Worm (Caenorhabditis elegans): ENCODE measurements around the gene F10B5.2.

Gene F10B5.2

DNA sequence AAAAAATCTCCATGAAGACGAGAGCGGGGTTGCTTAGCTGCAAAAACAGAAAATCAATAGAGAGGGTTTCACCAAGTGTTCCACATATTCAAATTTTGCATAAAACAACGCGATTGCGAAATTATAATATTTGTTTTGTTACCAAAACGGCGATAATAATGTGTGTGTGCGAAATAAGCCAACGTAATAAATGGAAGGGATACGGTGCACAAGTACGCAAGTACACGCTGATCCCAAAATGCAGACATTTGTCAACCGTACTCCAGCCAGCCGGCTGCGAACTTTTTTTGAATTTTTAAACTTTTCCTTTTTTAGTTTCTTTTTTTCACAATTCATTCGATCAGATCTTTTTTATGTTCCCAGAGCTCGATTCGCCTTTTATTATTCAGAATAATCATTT, 19.7 kb upstream of the F10B5.2 start, which contains the start of gene ire-1 (continued):
- peak; percentile 23 for TF ChIP-seq pqm-1 (tag; optimal IDR thresholded peaks at IDR 0.05)
- TF ChIP-seq daf-19 (GFP tag; conservative IDR thresholded peaks at IDR 0.05), result 0 out of 2 replicates have a peak, but pooled peaks have one; percentile 17
- TF ChIP-seq ceh-62 (tag; optimal IDR thresholded peaks at IDR 0.05), result no peak
- no peak for TF ChIP-seq unc-62 (GFP tag; optimal IDR thresholded peaks at IDR 0.05 in 1 of 2)
- no peak for TF ChIP-seq unc-62 (tag; optimal IDR thresholded peaks at IDR 0.05)
- TF ChIP-seq egl-27 (tag; optimal IDR thresholded peaks at IDR 0.05), result no peak
- TF ChIP-seq dve-1 (tag; optimal IDR thresholded peaks at IDR 0.05; ENCODE audit: insufficient read depth), result peak; percentile 72
- TF ChIP-seq dpl-1 (GFP tag; optimal IDR thresholded peaks at IDR 0.05), result peak; percentile 69
- peak; percentile 44 for TF ChIP-seq hlh-11 (tag; optimal IDR thresholded peaks at IDR 0.05)
- TF ChIP-seq nhr-6 (tag; optimal IDR thresholded peaks at IDR 0.05), result peak; percentile 38
- no peak for TF ChIP-seq Y5F2A.4 (GFP tag; optimal IDR thresholded peaks at IDR 0.05)
- peak; percentile 54 for TF ChIP-seq lin-38 (GFP tag; IDR thresholded peaks at IDR 0.05)
- peak; percentile 70 for TF ChIP-seq mep-1 (tag; optimal IDR thresholded peaks at IDR 0.05)
- peak; percentile 90 to 99 for TF ChIP-seq lsy-2 (tag; optimal IDR thresholded peaks at IDR 0.05)
- no peak for TF ChIP-seq vab-7 (GFP tag; IDR thresholded peaks at IDR 0.05)
- no peak for TF ChIP-seq gei-8 (GFP tag; optimal IDR thresholded peaks at IDR 0.05)
- TF ChIP-seq zip-11 (GFP tag; IDR thresholded peaks at IDR 0.05), result no peak
- TF ChIP-seq unc-130 (GFP tag; optimal IDR thresholded peaks at IDR 0.05), result no peak
- TF ChIP-seq lin-39 (tag; optimal IDR thresholded peaks at IDR 0.05), result no peak
- TF ChIP-seq set-16 (GFP tag; IDR thresholded peaks at IDR 0.05), result no peak
- TF ChIP-seq ztf-7 (tag; optimal IDR thresholded peaks at IDR 0.05), result peak; percentile 17
- TF ChIP-seq mxl-3 (GFP tag; optimal IDR thresholded peaks at IDR 0.05), result peak; percentile 15
- TF ChIP-seq nhr-25 (tag; optimal IDR thresholded peaks at IDR 0.05; ENCODE audit: borderline replicate concordance, insufficient read depth), result no peak
- TF ChIP-seq dmd-6 (GFP tag; IDR thresholded peaks at IDR 0.05), result peak; percentile 26; the same call in 1 of the 2 replicates
- TF ChIP-seq hif-1 (tag; optimal IDR thresholded peaks at IDR 0.05), result peak in 1 of 2 experiments; percentile 31
- no peak for TF ChIP-seq duxl-1 (tag; optimal IDR thresholded peaks at IDR 0.05; ENCODE audit: poor library complexity)
- TF ChIP-seq rbr-2 (tag; optimal IDR thresholded peaks at IDR 0.05), result peak; percentile 6
- TF ChIP-seq lir-3 (tag; optimal IDR thresholded peaks at IDR 0.05), result no peak
- no peak for TF ChIP-seq F37D6.2 (tag; optimal IDR thresholded peaks at IDR 0.05)
- TF ChIP-seq mdl-1 (tag; optimal IDR thresholded peaks at IDR 0.05), result no peak
- no peak for TF ChIP-seq F26F4.8 (GFP tag; conservative IDR thresholded peaks at IDR 0.05)
- no peak for TF ChIP-seq ces-1 (GFP tag; optimal IDR thresholded peaks at IDR 0.05)

DNA sequence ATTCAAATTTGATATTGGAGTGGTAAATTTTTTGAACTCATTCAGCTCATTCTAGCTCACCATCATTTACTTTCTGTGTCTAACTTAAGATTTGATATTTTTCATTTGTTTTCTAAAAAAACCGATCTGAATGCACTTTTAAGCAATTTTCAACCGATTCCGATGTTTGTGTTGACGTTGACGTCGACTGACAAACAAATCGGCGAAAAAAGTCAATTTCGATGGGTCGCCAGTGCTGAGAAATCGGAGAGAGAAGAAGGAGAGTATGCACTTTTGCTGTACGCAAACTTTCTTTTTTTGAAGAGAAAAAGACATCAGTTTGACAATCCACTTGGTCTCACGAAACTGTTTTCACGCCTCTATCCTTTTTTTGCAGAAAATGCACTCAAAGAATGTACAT, 19.1 kb upstream of the F10B5.2 start:
- TF ChIP-seq aha-1 (tag), result peak; percentile 73
- TF ChIP-seq F37D6.2 (tag; optimal IDR thresholded peaks at IDR 0.05), result no peak
- TF ChIP-seq egl-27 (tag; optimal IDR thresholded peaks at IDR 0.05), result no peak
- TF ChIP-seq dmd-9 (GFP tag; IDR thresholded peaks at IDR 0.05), result no peak
- no peak for TF ChIP-seq mep-1 (tag; optimal IDR thresholded peaks at IDR 0.05)
- no peak for TF ChIP-seq skn-1 (tag; optimal IDR thresholded peaks at IDR 0.05)
- no peak for TF ChIP-seq nhr-42 (GFP tag; IDR thresholded peaks at IDR 0.05)
- TF ChIP-seq ZK337.2 (GFP tag; IDR thresholded peaks at IDR 0.05), result no peak
- no peak for TF ChIP-seq cey-2 (tag; optimal IDR thresholded peaks at IDR 0.05; ENCODE audit: borderline replicate concordance, insufficient read depth)
- no peak for TF ChIP-seq sdz-12 (GFP tag; optimal IDR thresholded peaks at IDR 0.05)
- TF ChIP-seq Y5F2A.4 (GFP tag; optimal IDR thresholded peaks at IDR 0.05), result no peak
- TF ChIP-seq unc-62 (GFP tag; optimal IDR thresholded peaks at IDR 0.05 in 1 of 2), result peak in 1 of 2 experiments; percentile 83
- no peak for TF ChIP-seq unc-62 (tag; optimal IDR thresholded peaks at IDR 0.05)
- no peak for TF ChIP-seq mxl-3 (GFP tag; optimal IDR thresholded peaks at IDR 0.05)
- no peak for TF ChIP-seq T20F7.1 (GFP tag; optimal IDR thresholded peaks at IDR 0.05)

Measured in whole organism, L4 larva.